Worm (Caenorhabditis elegans): ENCODE measurements around the gene D1005.4.

The D1005.4 gene

DNA sequence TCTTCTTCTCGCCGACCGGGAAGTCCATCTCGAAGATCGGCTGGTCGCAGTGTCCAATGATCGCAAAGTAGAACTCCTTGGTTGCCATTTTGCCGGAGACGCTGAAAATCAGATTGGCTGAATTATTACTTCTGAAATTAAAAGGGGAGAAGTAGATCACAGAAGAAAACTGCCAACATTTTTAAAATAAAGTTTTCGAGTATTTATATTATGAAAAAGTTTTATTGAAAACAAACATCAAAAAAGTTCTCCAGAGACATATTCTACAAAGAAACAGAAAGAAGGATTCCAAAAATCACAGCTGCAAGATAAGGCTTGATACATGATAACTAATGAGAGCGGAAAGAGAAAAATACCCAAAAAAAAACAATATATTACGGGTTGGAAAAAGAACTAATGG lies 45.5 kb downstream of the D1005.4 start, which contains the start of gene sedl-1:
TSS of gene sedl-1 (minus strand) at position 101 of the 400 bp plus-strand sequence.
- TF ChIP-seq snpc-4 (tag; optimal IDR thresholded peaks at IDR 0.05) (no peak), M03D4.4 (tag; optimal IDR thresholded peaks at IDR 0.05) (no peak), lsy-2 (tag; optimal IDR thresholded peaks at IDR 0.05) (no peak), blmp-1 (tag; optimal IDR thresholded peaks at IDR 0.05) (no peak), flh-1 (GFP tag; optimal IDR thresholded peaks at IDR 0.05) (no peak)

DNA sequence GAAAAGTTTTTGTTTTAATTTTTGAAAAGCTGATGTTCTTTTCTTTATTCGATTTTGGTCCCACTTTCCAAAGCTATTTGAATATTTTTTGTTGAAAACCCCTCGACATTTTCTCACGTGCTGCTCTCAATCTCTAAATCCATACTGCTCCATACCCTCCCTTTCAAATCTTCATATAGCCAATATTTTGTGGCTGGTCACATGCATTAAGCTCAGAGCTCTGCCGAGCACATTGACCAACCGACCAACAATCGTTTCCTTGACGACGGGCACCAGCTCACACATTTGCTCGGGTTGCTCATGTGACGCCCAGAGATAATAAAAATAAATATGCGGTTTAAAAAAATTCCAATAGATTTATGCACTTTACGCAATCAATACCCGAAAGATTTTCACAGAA lies 46.7 kb downstream of the D1005.4 start:
- TF ChIP-seq snpc-4 (tag; optimal IDR thresholded peaks at IDR 0.05) (no peak), ham-2 (GFP tag; optimal IDR thresholded peaks at IDR 0.05) (no peak)

DNA sequence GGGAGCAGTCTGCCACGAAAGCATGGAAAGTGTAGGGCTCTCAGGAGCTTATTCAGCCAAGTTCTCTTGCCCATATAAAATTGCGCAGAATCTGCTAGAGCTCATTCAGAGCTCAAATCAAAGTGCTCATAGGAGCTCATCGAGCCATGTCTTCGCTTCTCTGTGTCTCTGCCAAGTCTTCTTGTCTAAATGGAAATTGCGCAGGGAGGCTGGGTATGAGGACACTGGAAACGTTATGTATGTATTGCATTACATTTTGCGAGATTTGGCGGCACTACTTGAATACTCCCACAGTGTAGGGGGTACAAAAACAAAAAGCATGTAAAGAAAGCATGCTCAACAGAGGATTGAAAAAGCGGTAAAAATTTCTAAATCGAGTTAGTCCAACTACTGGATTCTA lies 48.5 kb downstream of the D1005.4 start:
- TF ChIP-seq nhr-2 (tag; optimal IDR thresholded peaks at IDR 0.05) (no peak), unc-39 (tag; optimal IDR thresholded peaks at IDR 0.05) (no peak), elt-3 (tag; optimal IDR thresholded peaks at IDR 0.05) (no peak), ceh-39 (tag; optimal IDR thresholded peaks at IDR 0.05) (no peak), bed-3 (GFP tag; optimal IDR thresholded peaks at IDR 0.05) (no peak), zip-8 (tag; optimal IDR thresholded peaks at IDR 0.05) (no peak), lin-32 (GFP tag; optimal IDR thresholded peaks at IDR 0.05) (no peak), sptf-1 (tag; optimal IDR thresholded peaks at IDR 0.05) (no peak), ceh-43 (GFP tag; optimal IDR thresholded peaks at IDR 0.05) (no peak), drap-1 (GFP tag; optimal IDR thresholded peaks at IDR 0.05) (no peak), nhr-12 (tag; optimal IDR thresholded peaks at IDR 0.05) (no peak), tbx-8 (GFP tag; optimal IDR thresholded peaks at IDR 0.05) (no peak), lin-13 (tag; optimal IDR thresholded peaks at IDR 0.05) (no peak), ham-2 (GFP tag; optimal IDR thresholded peaks at IDR 0.05) (no peak), M03D4.4 (tag; optimal IDR thresholded peaks at IDR 0.05) (no peak), ces-1 (GFP tag; optimal IDR thresholded peaks at IDR 0.05) (no peak), mls-2 (tag; optimal IDR thresholded peaks at IDR 0.05) (no peak), blmp-1 (tag; optimal IDR thresholded peaks at IDR 0.05) (no peak)

Measured in whole organism, mixed stage, embryonic.